Fruit fly (Drosophila melanogaster) whole organism, prepupa: ENCODE measurements around the gene Eig71Ed.

Source experiments
- CG1621 ChIP-seq: fragments of 200-800 bp; sonication (Bioruptor generic); optimal IDR thresholded peaks from 3 replicates; lab custom pipeline; 2018; ENCODE audit warnings: missing biosample characterization, mild to moderate bottlenecking, missing genetic modification characterization
- CG3032 ChIP-seq: fragments of 200-800 bp; optimal IDR thresholded peaks from 2 replicates; lab custom pipeline; 2019; ENCODE audit warnings: missing biosample characterization, mild to moderate bottlenecking, missing genetic modification characterization, moderate library complexity
- Ets21C ChIP-seq: fragments of 200-800 bp; sonication (Bioruptor generic); optimal IDR thresholded peaks from 3 replicates; lab custom pipeline; 2016; ENCODE audit warnings: missing biosample characterization, missing genetic modification characterization
- topi ChIP-seq: fragments of 200-800 bp; sonication (Bioruptor generic); optimal IDR thresholded peaks from 3 replicates; lab custom pipeline; 2016; ENCODE audit warnings: missing biosample characterization, missing genetic modification characterization

DNA sequence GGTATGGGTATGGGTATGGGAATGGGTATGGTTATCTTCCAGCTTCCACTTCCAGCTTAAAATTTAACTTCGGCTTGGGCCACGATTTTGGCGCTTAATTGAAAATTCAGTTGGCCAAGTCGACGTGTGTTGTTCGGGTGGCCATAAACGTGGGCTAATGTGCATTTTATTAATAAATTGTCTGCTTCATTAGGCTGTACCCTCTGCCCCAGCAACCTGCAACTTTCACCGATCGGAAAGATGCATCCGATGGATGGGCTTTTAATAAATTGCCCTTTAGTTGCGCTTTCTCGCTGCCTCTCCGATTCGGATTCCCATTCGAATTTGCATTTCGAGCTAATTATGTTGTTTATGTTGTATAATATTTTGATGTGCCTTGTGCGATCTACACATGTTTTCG is 42.9 kb downstream of the Eig71Ed start:
- TF ChIP-seq Ets21C (GFP tag; lab: Kevin White, UChicago) (no peak), CG1621 (tag; lab: Kevin White, UChicago) (no peak), topi (GFP tag; lab: Kevin White, UChicago) (no peak), CG3032 (tag; lab: Kevin White, UChicago) (no peak)
